Fruit fly (Drosophila melanogaster) whole organism, adult: ENCODE data around the gene CG13658.

Experiments
- CG11617 ChIP-seq: fragments of 200-800 bp; sonication (Bioruptor generic); optimal IDR thresholded peaks from 2 replicates; lab custom pipeline; 2017; ENCODE audit warnings: mild to moderate bottlenecking, missing biosample characterization, missing genetic modification reagents, missing genetic modification characterization
- CG12768 ChIP-seq: fragments of 200-800 bp; sonication (Bioruptor generic); optimal IDR thresholded peaks from 2 replicates; lab custom pipeline; 2017; ENCODE audit warnings: missing biosample characterization, missing genetic modification characterization, mild to moderate bottlenecking, moderate library complexity, missing genetic modification reagents
- CG14711 ChIP-seq: fragments of 200-800 bp; sonication (Bioruptor generic); optimal IDR thresholded peaks from 2 replicates; lab custom pipeline; 2018; ENCODE audit warnings: missing biosample characterization, mild to moderate bottlenecking, missing genetic modification characterization, moderate library complexity
- CG1620 ChIP-seq: fragments of 200-800 bp; sonication (Bioruptor generic); optimal IDR thresholded peaks from 2 replicates; lab custom pipeline; 2016; ENCODE audit warnings: missing biosample characterization, missing genetic modification characterization
- CG33017 ChIP-seq: fragments of 200-800 bp; sonication (Bioruptor generic); optimal IDR thresholded peaks from 2 replicates; lab custom pipeline; 2018; ENCODE audit warnings: missing biosample characterization, mild to moderate bottlenecking, missing genetic modification characterization, moderate library complexity
- CG5204 ChIP-seq: fragments of 200-800 bp; sonication (Bioruptor generic); optimal IDR thresholded peaks from 2 replicates; lab custom pipeline; 2016; ENCODE audit warnings: missing biosample characterization, missing genetic modification characterization
- CG7045 ChIP-seq: fragments of 200-800 bp; sonication (Bioruptor generic); optimal IDR thresholded peaks from 2 replicates; lab custom pipeline; 2017; ENCODE audit warnings: missing biosample characterization, mild to moderate bottlenecking, missing genetic modification characterization
- CG7101 ChIP-seq: fragments of 200-800 bp; sonication (Bioruptor generic); optimal IDR thresholded peaks from 2 replicates; lab custom pipeline; 2018; ENCODE audit warnings: missing biosample characterization, mild to moderate bottlenecking, missing genetic modification characterization, moderate library complexity
- Clk ChIP-seq: fragments of 200-800 bp; sonication (Bioruptor generic); optimal IDR thresholded peaks from 2 replicates; lab custom pipeline; 2017; ENCODE audit warnings: missing biosample characterization, missing genetic modification characterization
- Crg-1 ChIP-seq: fragments of 200-800 bp; sonication (Bioruptor generic); optimal IDR thresholded peaks from 2 replicates; lab custom pipeline; 2016; ENCODE audit warnings: missing biosample characterization, missing genetic modification characterization
- Hr96 ChIP-seq: fragments of 200-800 bp; sonication (Bioruptor generic); optimal IDR thresholded peaks from 2 replicates; lab custom pipeline; 2016; ENCODE audit warnings: missing biosample characterization, missing genetic modification characterization
- Mnt ChIP-seq: fragments of 200-800 bp; sonication (Bioruptor generic); optimal IDR thresholded peaks from 2 replicates; lab custom pipeline; 2016; ENCODE audit warnings: missing biosample characterization, mild to moderate bottlenecking, missing genetic modification characterization
- bab1 ChIP-seq: fragments of 200-800 bp; sonication (Bioruptor generic); optimal IDR thresholded peaks from 3 replicates; lab custom pipeline; 2019; ENCODE audit warnings: missing biosample characterization, mild to moderate bottlenecking, missing genetic modification characterization, moderate library complexity
- cic ChIP-seq: fragments of 200-800 bp; sonication (Bioruptor generic); optimal IDR thresholded peaks from 2 replicates; lab custom pipeline; 2017; ENCODE audit warnings: missing biosample characterization, mild to moderate bottlenecking, missing genetic modification characterization, moderate library complexity
- cnc ChIP-seq, 2 experiments: fragments of >200 bp; optimal IDR thresholded peaks; 2 replicates each; lab custom pipeline; 2017
- kay ChIP-seq: fragments of 200-800 bp; sonication (Bioruptor generic); peaks from one replicate; lab custom pipeline; 2016; ENCODE audit warnings: missing biosample characterization, missing genetic modification characterization, borderline replicate concordance
- ovo ChIP-seq: fragments of 200-800 bp; sonication (Bioruptor generic); optimal IDR thresholded peaks from 2 replicates; lab custom pipeline; 2016; ENCODE audit warnings: missing biosample characterization, missing genetic modification characterization
- pad ChIP-seq: fragments of 200-800 bp; sonication (Bioruptor generic); optimal IDR thresholded peaks from 3 replicates; lab custom pipeline; 2017; ENCODE audit warnings: missing biosample characterization, missing genetic modification characterization, mild to moderate bottlenecking, moderate library complexity, missing genetic modification reagents
- tj ChIP-seq: fragments of 200-800 bp; sonication (Bioruptor generic); optimal IDR thresholded peaks from 3 replicates; lab custom pipeline; 2017; ENCODE audit warnings: missing biosample characterization, mild to moderate bottlenecking, missing genetic modification characterization, moderate library complexity
- toe ChIP-seq: fragments of 200-800 bp; sonication (Bioruptor generic); optimal IDR thresholded peaks from 2 replicates; lab custom pipeline; 2016; ENCODE audit warnings: missing biosample characterization, missing genetic modification characterization

Gene CG13658

DNA sequence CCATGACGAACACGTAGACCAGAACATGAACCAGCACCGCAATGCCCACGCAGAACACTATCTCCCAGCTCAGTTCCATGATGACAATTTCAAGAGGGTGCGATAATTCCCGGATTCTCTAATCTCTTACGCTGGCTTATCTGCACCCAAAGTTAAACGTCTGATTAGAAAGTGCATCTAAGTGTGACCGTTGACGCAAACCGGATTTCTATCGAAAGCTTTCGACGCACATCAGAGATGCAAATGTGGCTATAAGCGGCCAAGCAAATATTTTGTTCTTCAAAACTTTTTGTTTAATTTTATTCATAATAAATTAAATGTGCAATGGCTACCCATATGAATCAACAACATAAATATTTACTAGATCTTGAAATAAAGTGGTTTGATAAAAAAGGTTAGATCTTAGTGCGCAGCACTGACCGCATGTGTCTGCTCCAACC is 24.9 kb upstream of the CG13658 start, which contains the start of the genes Kdsr and CG11858:
Gene Kdsr, minus strand, starts transcription at position 177 of the 440 bp plus-strand sequence.
Gene CG11858, plus strand, starts transcription at position 420 of the 440 bp plus-strand sequence.
- TF ChIP-seq pad (GFP tag; lab: Kevin White, UChicago) (peak; percentile 44), CG11617 (GFP tag; lab: Kevin White, UChicago) (peak; percentile 64), CG7101 (peak; percentile 81), kay (GFP tag; lab: Kevin White, UChicago) (no peak), cic (GFP tag; lab: Kevin White, UChicago) (peak; percentile 75), Mnt (GFP tag; lab: Kevin White, UChicago) (peak; percentile 83), CG1620 (GFP tag; lab: Kevin White, UChicago) (peak; percentile 58), tj (peak; percentile 39), Hr96 (GFP tag; lab: Kevin White, UChicago) (no peak), CG14711 (tag; lab: Kevin White, UChicago) (peak; percentile 74), Crg-1 (peak; percentile 27), CG33017 (tag; lab: Kevin White, UChicago) (peak; percentile 48), CG7045 (GFP tag; lab: Kevin White, UChicago) (peak; percentile 42), toe (no peak), bab1 (GFP tag; lab: Kevin White, UChicago) (peak; percentile 84), ovo (GFP tag; lab: Kevin White, UChicago) (peak; percentile 24), cnc (optimal IDR thresholded peaks at IDR 0.05; lab: Kevin White, UChicago) (no peak), Clk (GFP tag; lab: Kevin White, UChicago) (peak; percentile 40), CG5204 (no peak), CG12768 (GFP tag; lab: Kevin White, UChicago) (peak; percentile 66)

DNA sequence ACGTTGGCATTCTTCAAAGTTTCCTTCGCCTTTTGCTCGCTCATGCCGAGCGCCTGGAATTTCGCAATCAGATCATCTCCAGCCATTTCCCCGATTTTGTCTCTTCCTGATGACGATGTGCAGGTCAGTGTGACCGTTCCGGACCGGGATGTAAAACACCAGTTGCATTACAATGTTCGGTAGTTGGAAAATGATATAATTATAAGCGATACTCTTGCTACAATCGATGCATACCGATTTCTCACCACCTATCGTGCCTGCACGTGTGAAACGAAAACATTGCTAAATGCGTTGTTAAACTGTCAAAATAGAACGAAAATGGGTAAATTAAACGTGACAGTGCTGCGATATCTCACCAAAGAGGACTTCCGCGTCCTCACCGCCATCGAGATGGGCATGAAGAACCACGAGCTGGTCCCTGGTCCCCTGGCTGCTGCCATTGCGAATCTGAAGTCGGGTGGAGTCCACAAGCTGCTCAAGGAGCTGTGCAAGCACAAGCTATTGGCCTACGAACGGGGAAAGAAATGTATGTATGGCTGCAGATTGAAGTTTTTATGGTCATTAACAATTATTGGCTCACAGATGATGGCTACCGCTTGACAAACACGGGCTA is 21.6 kb upstream of the CG13658 start, which contains the start of the genes GlnRS and RIOK2:
Gene GlnRS, minus strand, starts transcription at position 133 of the 613 bp plus-strand sequence.
Gene RIOK2, plus strand, starts transcription at position 256 of the 613 bp plus-strand sequence.
- TF ChIP-seq CG14711 (tag; lab: Kevin White, UChicago): peak; percentile 4
- TF ChIP-seq CG5204: no peak
- TF ChIP-seq Clk (GFP tag; lab: Kevin White, UChicago): peak; percentile 3
- TF ChIP-seq Mnt (GFP tag; lab: Kevin White, UChicago): peak; percentile 100
- no peak for TF ChIP-seq ovo (GFP tag; lab: Kevin White, UChicago)
- TF ChIP-seq cnc (optimal IDR thresholded peaks at IDR 0.05; lab: Kevin White, UChicago): no peak
- no peak for TF ChIP-seq CG1620 (GFP tag; lab: Kevin White, UChicago)
- peak; percentile 21 for TF ChIP-seq tj
- TF ChIP-seq Crg-1: peak; percentile 4
- peak; percentile 26 for TF ChIP-seq pad (GFP tag; lab: Kevin White, UChicago)
- TF ChIP-seq bab1 (GFP tag; lab: Kevin White, UChicago): peak; percentile 73
- no peak for TF ChIP-seq kay (GFP tag; lab: Kevin White, UChicago)
- no peak for TF ChIP-seq Hr96 (GFP tag; lab: Kevin White, UChicago)
- no peak for TF ChIP-seq CG7045 (GFP tag; lab: Kevin White, UChicago)
- TF ChIP-seq toe: no peak
- no peak for TF ChIP-seq CG33017 (tag; lab: Kevin White, UChicago)
- TF ChIP-seq CG11617 (GFP tag; lab: Kevin White, UChicago): peak; percentile 18
- TF ChIP-seq CG7101: peak; percentile 39
- peak; percentile 30 for TF ChIP-seq cic (GFP tag; lab: Kevin White, UChicago)
- no peak for TF ChIP-seq CG12768 (GFP tag; lab: Kevin White, UChicago)

dm6 chr3R:25266751-25267150 is 20.5 kb upstream of the CG13658 start:
- TF ChIP-seq Crg-1 (no peak), cic (GFP tag; lab: Kevin White, UChicago) (no peak), CG33017 (tag; lab: Kevin White, UChicago) (no peak), toe (no peak), CG12768 (GFP tag; lab: Kevin White, UChicago) (no peak), CG7045 (GFP tag; lab: Kevin White, UChicago) (no peak), kay (GFP tag; lab: Kevin White, UChicago) (no peak), pad (GFP tag; lab: Kevin White, UChicago) (no peak), Hr96 (GFP tag; lab: Kevin White, UChicago) (no peak), Clk (GFP tag; lab: Kevin White, UChicago) (no peak), CG11617 (GFP tag; lab: Kevin White, UChicago) (no peak), CG7101 (no peak), cnc (optimal IDR thresholded peaks at IDR 0.05; lab: Kevin White, UChicago) (no peak), Mnt (GFP tag; lab: Kevin White, UChicago) (no peak), tj (no peak), bab1 (GFP tag; lab: Kevin White, UChicago) (no peak), CG5204 (no peak), CG1620 (GFP tag; lab: Kevin White, UChicago) (no peak)

- no peak for TF ChIP-seq Mnt (GFP tag; lab: Kevin White, UChicago)
- no peak for TF ChIP-seq CG1620 (GFP tag; lab: Kevin White, UChicago)
- TF ChIP-seq CG14711 (tag; lab: Kevin White, UChicago): no peak
- TF ChIP-seq CG33017 (tag; lab: Kevin White, UChicago): no peak
- TF ChIP-seq Crg-1: no peak
- TF ChIP-seq CG7101: no peak
- no peak for TF ChIP-seq Clk (GFP tag; lab: Kevin White, UChicago)
- TF ChIP-seq cnc (optimal IDR thresholded peaks at IDR 0.05; lab: Kevin White, UChicago): no peak
- no peak for TF ChIP-seq pad (GFP tag; lab: Kevin White, UChicago)
- no peak for TF ChIP-seq Hr96 (GFP tag; lab: Kevin White, UChicago)
- no peak for TF ChIP-seq CG7045 (GFP tag; lab: Kevin White, UChicago)
Measured at dm6 chr3R:25269909-25270308, 17.4 kb upstream of the CG13658 start, which contains the start of the genes CG11889 and CG11891. CG11889 (plus strand) TSS chr3R:25270209. CG11891 (plus strand) TSS chr3R:25270209.

- TF ChIP-seq tj: no peak
- peak; percentile 0 for TF ChIP-seq cic (GFP tag; lab: Kevin White, UChicago)
Measured at dm6 chr3R:25273537-25273936, 13.7 kb upstream of the CG13658 start, which contains the start of gene CG11878. CG11878 (plus strand) TSS chr3R:25273837.
